Fruit fly (Drosophila melanogaster) whole organism, wandering third instar larva: ENCODE measurements around the gene CG9173.

Experiments
- psq ChIP-seq: fragments of 200-800 bp; sonication (Bioruptor generic); optimal IDR thresholded peaks from 3 replicates; lab custom pipeline; 2017; ENCODE audit warnings: missing biosample characterization, mild to moderate bottlenecking, missing genetic modification characterization, moderate library complexity
- usp ChIP-seq: fragments of >200 bp; optimal IDR thresholded peaks from 2 replicates; lab custom pipeline; 2017; ENCODE audit warnings: missing biosample characterization, missing genetic modification characterization

dm6 chr3L:1442906-1443305, 19.6 kb upstream of the CG9173 start:
- TF ChIP-seq psq (GFP tag; lab: Kevin White, UChicago): peak; percentile 98
- TF ChIP-seq usp (GFP tag; lab: Kevin White, UChicago): no peak
